Worm (Caenorhabditis elegans): Measurements from ENCODE around the gene K08B12.1.

ce11 chrV:6217834-6218233 lies 41.3 kb upstream of the K08B12.1 start, which contains the start of gene str-206:
- TF ChIP-seq sox-4 (tag; optimal IDR thresholded peaks at IDR 0.05): no peak
- no peak for TF ChIP-seq pqm-1 (tag; optimal IDR thresholded peaks at IDR 0.05)
- TF ChIP-seq nhr-11 (tag; optimal IDR thresholded peaks at IDR 0.05): no peak
- no peak for TF ChIP-seq mec-3 (tag; optimal IDR thresholded peaks at IDR 0.05; ENCODE audit: borderline replicate concordance)
- TF ChIP-seq unc-42 (tag; optimal IDR thresholded peaks at IDR 0.05): no peak
- no peak for TF ChIP-seq fax-1 (tag; optimal IDR thresholded peaks at IDR 0.05)
- no peak for TF ChIP-seq nhr-232 (tag; optimal IDR thresholded peaks at IDR 0.05)
- no peak for TF ChIP-seq ama-1 (optimal IDR thresholded peaks at IDR 0.05)
- TF ChIP-seq lin-11 (tag; optimal IDR thresholded peaks at IDR 0.05): no peak
- TF ChIP-seq unc-86 (tag; optimal IDR thresholded peaks at IDR 0.05): no peak
- no peak for TF ChIP-seq F13H6.1 (tag; optimal IDR thresholded peaks at IDR 0.05)
